Worm (Caenorhabditis elegans): Measurements from ENCODE around the gene ire-1.

DNA sequence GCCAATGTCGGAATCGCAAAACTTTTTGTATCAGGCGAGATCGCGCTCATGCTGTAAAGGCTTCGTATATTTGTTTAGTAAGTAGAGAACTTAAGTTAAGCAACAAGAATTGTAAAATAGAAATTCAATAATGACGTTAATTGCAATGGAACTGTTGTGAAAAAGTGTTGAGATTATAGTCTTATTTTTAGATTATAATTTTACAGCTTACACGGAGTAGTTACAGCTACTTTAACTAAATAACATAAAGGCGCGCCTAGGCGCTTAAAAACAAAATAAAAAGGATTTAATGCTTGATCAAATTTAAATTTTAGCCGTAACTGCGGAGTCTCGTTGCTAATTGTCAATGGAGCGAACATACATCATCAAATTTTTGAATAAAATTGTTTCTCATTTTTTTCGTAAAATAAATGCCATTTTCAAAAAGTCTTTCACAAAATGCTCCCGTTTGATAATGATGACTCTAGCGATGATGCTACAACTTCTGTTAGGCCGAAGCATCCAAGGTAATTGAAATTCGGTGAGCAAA is 37.5 kb upstream of the ire-1 start, which contains the start of the genes emb-27 and rrf-3:
- TF ChIP-seq ceh-28 (tag; optimal IDR thresholded peaks at IDR 0.05) (no peak), ceh-32 (tag; optimal IDR thresholded peaks at IDR 0.05; ENCODE audit: poor library complexity) (no peak), dmd-8 (GFP tag; IDR thresholded peaks at IDR 0.05) (no peak), ztf-11 (tag; optimal IDR thresholded peaks at IDR 0.05) (no peak), nhr-42 (GFP tag; IDR thresholded peaks at IDR 0.05) (no peak), snpc-4 (tag; optimal IDR thresholded peaks at IDR 0.05) (no peak), aly-2 (tag; optimal IDR thresholded peaks at IDR 0.05) (no peak), nhr-76 (tag; optimal IDR thresholded peaks at IDR 0.05) (no peak), skn-1 (tag; optimal IDR thresholded peaks at IDR 0.05) (no peak), lin-39 (tag; optimal IDR thresholded peaks at IDR 0.05) (no peak), ama-1 (optimal IDR thresholded peaks at IDR 0.05) (no peak), ces-1 (GFP tag; optimal IDR thresholded peaks at IDR 0.05) (no peak)
